Fruit fly (Drosophila melanogaster) whole organism, wandering third instar larva: Measurements from ENCODE around the gene kin17.

Experiments used
- Abd-B ChIP-seq: fragments of >200 bp; optimal IDR thresholded peaks from 2 replicates; lab custom pipeline; 2017; ENCODE audit warnings: missing biosample characterization, missing genetic modification characterization
- CG32264 ChIP-seq: fragments of 200-800 bp; sonication (Bioruptor generic); optimal IDR thresholded peaks from 2 replicates; lab custom pipeline; 2016; ENCODE audit warnings: missing biosample characterization, missing genetic modification characterization
- CG9705 ChIP-seq: fragments of 200-800 bp; sonication (Bioruptor generic); optimal IDR thresholded peaks from 2 replicates; lab custom pipeline; 2018; ENCODE audit warnings: missing biosample characterization, mild to moderate bottlenecking, missing genetic modification characterization
- CrebA ChIP-seq: fragments of 200-800 bp; sonication (Bioruptor generic); optimal IDR thresholded peaks from 2 replicates; lab custom pipeline; 2016; ENCODE audit warnings: missing biosample characterization, mild to moderate bottlenecking, missing genetic modification characterization, borderline replicate concordance
- Dfd ChIP-seq: fragments of >200 bp; optimal IDR thresholded peaks from 2 replicates; lab custom pipeline; 2017; ENCODE audit warnings: missing biosample characterization, missing genetic modification characterization
- Dif ChIP-seq: fragments of 200-275, 200-300 bp; sonication (Bioruptor generic); optimal IDR thresholded peaks from 2 replicates; lab custom pipeline; 2018; ENCODE audit warnings: missing biosample characterization, missing genetic modification characterization; ENCODE audit not compliant: partially characterized antibody
- GATAd ChIP-seq: sonication (Bioruptor generic); optimal IDR thresholded peaks from 2 replicates; lab custom pipeline; 2016; ENCODE audit warnings: missing biosample characterization, missing genetic modification characterization
- HLH106 ChIP-seq: fragments of 200-800 bp; optimal IDR thresholded peaks from 3 replicates; lab custom pipeline; 2019; ENCODE audit warnings: missing biosample characterization, mild to moderate bottlenecking, missing genetic modification characterization, moderate library complexity
- Hnf4 ChIP-seq: fragments of 200-800 bp; sonication (Bioruptor generic); optimal IDR thresholded peaks from 2 replicates; lab custom pipeline; 2016; ENCODE audit warnings: missing biosample characterization, mild to moderate bottlenecking, missing genetic modification characterization
- Hr78 ChIP-seq: fragments of >200 bp; optimal IDR thresholded peaks from 2 replicates; lab custom pipeline; 2017; ENCODE audit warnings: missing biosample characterization, missing genetic modification characterization
- Hr83 ChIP-seq: fragments of 200-300 bp; sonication (Bioruptor generic); optimal IDR thresholded peaks from 2 replicates; lab custom pipeline; 2016; ENCODE audit warnings: missing biosample characterization, mild to moderate bottlenecking, missing genetic modification characterization, moderate library complexity; ENCODE audit not compliant: poor library complexity, severe bottlenecking
- Jra ChIP-seq: sonication (Bioruptor generic); optimal IDR thresholded peaks from 2 replicates; lab custom pipeline; 2016; ENCODE audit warnings: missing biosample characterization, missing genetic modification characterization
- Mio ChIP-seq: sonication (Bioruptor generic); optimal IDR thresholded peaks from 2 replicates; lab custom pipeline; 2016; ENCODE audit warnings: missing biosample characterization, missing genetic modification characterization
- Myc ChIP-seq: fragments of >200 bp; optimal IDR thresholded peaks from 2 replicates; lab custom pipeline; 2017
- N ChIP-seq: fragments of >200 bp; optimal IDR thresholded peaks from 2 replicates; lab custom pipeline; 2018; ENCODE audit warnings: missing biosample characterization, missing external identifiers, missing genetic modification characterization
- OdsH ChIP-seq: fragments of 200-800 bp; sonication (Bioruptor generic); optimal IDR thresholded peaks from 2 replicates; lab custom pipeline; 2016; ENCODE audit warnings: missing biosample characterization, mild to moderate bottlenecking, missing genetic modification characterization
- Rel ChIP-seq, 2 experiments: fragments of 200-800 bp; sonication (Bioruptor generic) in 1 of 2; optimal IDR thresholded peaks; 2 replicates in 1 of 2; 3 replicates in 1 of 2; lab custom pipeline; 2016 to 2019; ENCODE audit warnings: mild to moderate bottlenecking in 2 of 2, missing biosample characterization in 2 of 2, missing genetic modification characterization in 2 of 2, moderate library complexity in 1 of 2
- Sp1 ChIP-seq: fragments of 200-800 bp; sonication (Bioruptor generic); optimal IDR thresholded peaks from 3 replicates; lab custom pipeline; 2019; ENCODE audit warnings: missing biosample characterization, mild to moderate bottlenecking, missing genetic modification characterization, moderate library complexity
- Vsx2 ChIP-seq: fragments of 200-300, 225-300 bp; sonication (Bioruptor generic); optimal IDR thresholded peaks from 2 replicates; lab custom pipeline; 2018; ENCODE audit warnings: missing biosample characterization, missing genetic modification characterization; ENCODE audit not compliant: partially characterized antibody
- br ChIP-seq: fragments of 200-800 bp; sonication (Bioruptor generic); optimal IDR thresholded peaks from 2 replicates; lab custom pipeline; 2016; ENCODE audit warnings: missing biosample characterization, missing genetic modification characterization
- brk ChIP-seq: fragments of 200-800 bp; sonication (Bioruptor generic); optimal IDR thresholded peaks from 2 replicates; lab custom pipeline; 2016; ENCODE audit warnings: missing biosample characterization, mild to moderate bottlenecking, missing genetic modification characterization
- dl ChIP-seq, 2 experiments: fragments of 175-275, 200-275 bp in 1 of 2; fragments of 200-275 bp in 1 of 2; sonication (Bioruptor generic); optimal IDR thresholded peaks; lab custom pipeline; 2018; ENCODE audit warnings: mild to moderate bottlenecking in 2 of 2, missing biosample characterization in 2 of 2, missing genetic modification characterization in 2 of 2, moderate library complexity in 2 of 2; ENCODE audit not compliant: partially characterized antibody in 2 of 2, insufficient read depth in 1 of 2
- dmrt93B ChIP-seq: fragments of 200-800 bp; sonication (Bioruptor generic); optimal IDR thresholded peaks from 2 replicates; lab custom pipeline; 2018; ENCODE audit warnings: missing biosample characterization, mild to moderate bottlenecking, missing genetic modification characterization
- dsf ChIP-seq: sonication (Bioruptor generic); optimal IDR thresholded peaks from 2 replicates; lab custom pipeline; 2016; ENCODE audit warnings: missing biosample characterization, missing genetic modification characterization, borderline replicate concordance
- ey ChIP-seq: fragments of 200-800 bp; sonication (Bioruptor generic); optimal IDR thresholded peaks from 2 replicates; lab custom pipeline; 2016; ENCODE audit warnings: missing biosample characterization, missing genetic modification characterization
- foxo ChIP-seq, 2 experiments: fragments of 200-800 bp; sonication (Bioruptor generic); optimal IDR thresholded peaks; 2 replicates in 1 of 2; 3 replicates in 1 of 2; lab custom pipeline; 2016 to 2017; ENCODE audit warnings: missing biosample characterization in 2 of 2, missing genetic modification characterization in 2 of 2
- fru ChIP-seq: fragments of 200-800 bp; sonication (Bioruptor generic); optimal IDR thresholded peaks from 3 replicates; lab custom pipeline; 2016; ENCODE audit warnings: missing biosample characterization, mild to moderate bottlenecking, missing genetic modification characterization
- h ChIP-seq: fragments of 200-800 bp; sonication (Bioruptor generic); optimal IDR thresholded peaks from 3 replicates; lab custom pipeline; 2016; ENCODE audit warnings: missing biosample characterization, mild to moderate bottlenecking, missing genetic modification characterization
- jim ChIP-seq: fragments of 175-275, 200-325 bp; sonication (Bioruptor generic); optimal IDR thresholded peaks from 2 replicates; lab custom pipeline; 2016; ENCODE audit warnings: missing biosample characterization, mild to moderate bottlenecking, missing genetic modification characterization
- lola ChIP-seq: fragments of >200 bp; optimal IDR thresholded peaks from 2 replicates; lab custom pipeline; 2017; ENCODE audit warnings: missing biosample characterization, missing genetic modification characterization
- pan ChIP-seq: fragments of >200 bp; optimal IDR thresholded peaks from 2 replicates; lab custom pipeline; 2017
- psq ChIP-seq: fragments of 200-800 bp; sonication (Bioruptor generic); optimal IDR thresholded peaks from 3 replicates; lab custom pipeline; 2017; ENCODE audit warnings: missing biosample characterization, mild to moderate bottlenecking, missing genetic modification characterization, moderate library complexity
- rgr ChIP-seq: fragments of 200-800 bp; sonication (Bioruptor generic); optimal IDR thresholded peaks from 3 replicates; lab custom pipeline; 2016; ENCODE audit warnings: missing biosample characterization, mild to moderate bottlenecking, missing genetic modification characterization
- sage ChIP-seq: fragments of 200-800 bp; sonication (Bioruptor generic); optimal IDR thresholded peaks from 2 replicates; lab custom pipeline; 2016; ENCODE audit warnings: missing biosample characterization, mild to moderate bottlenecking, missing genetic modification characterization
- sv ChIP-seq: fragments of 200-800 bp; sonication (Bioruptor generic); optimal IDR thresholded peaks from 3 replicates; lab custom pipeline; 2016; ENCODE audit warnings: missing biosample characterization, missing genetic modification characterization
- tai ChIP-seq: sonication (Bioruptor generic); optimal IDR thresholded peaks from 2 replicates; lab custom pipeline; 2016; ENCODE audit warnings: missing biosample characterization, missing genetic modification characterization
- usp ChIP-seq: fragments of >200 bp; optimal IDR thresholded peaks from 2 replicates; lab custom pipeline; 2017; ENCODE audit warnings: missing biosample characterization, missing genetic modification characterization
- woc ChIP-seq: sonication (Bioruptor generic); optimal IDR thresholded peaks from 2 replicates; lab custom pipeline; 2016; ENCODE audit warnings: missing biosample characterization, mild to moderate bottlenecking, missing genetic modification characterization

The kin17 gene

DNA sequence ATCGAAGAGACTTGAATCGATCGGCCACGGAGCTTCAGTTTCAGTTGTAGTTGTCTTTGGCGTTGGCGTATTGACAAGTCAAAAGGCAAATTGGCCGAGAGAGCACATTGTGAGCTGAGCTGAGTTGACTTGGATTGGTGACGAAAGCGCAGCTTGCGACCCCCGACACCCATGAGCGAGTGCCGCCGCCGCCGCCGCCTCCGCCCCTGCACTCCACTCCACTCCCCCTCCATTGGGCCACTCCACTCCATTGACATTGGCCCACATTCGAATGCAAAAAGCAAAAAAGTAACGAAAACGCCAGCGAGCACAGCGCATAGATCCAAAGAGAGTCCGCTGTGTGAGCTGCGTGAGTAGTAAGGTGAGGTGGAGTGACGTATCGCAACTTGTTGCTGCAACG, 41.2 kb downstream of the kin17 start:
- no peak for TF ChIP-seq psq (GFP tag; lab: Kevin White, UChicago)
- TF ChIP-seq dl (GFP tag; optimal IDR thresholded peaks at IDR 0.05; lab: Kevin White, UChicago; ENCODE audit: insufficient read depth in 1 of 2, partially characterized antibody in 2 of 2) = no peak
- TF ChIP-seq dsf = no peak
- no peak for TF ChIP-seq Rel (GFP tag; optimal IDR thresholded peaks at IDR 0.05; lab: Kevin White, UChicago)
- no peak for TF ChIP-seq Rel (tag; optimal IDR thresholded peaks at IDR 0.05; lab: Kevin White, UChicago)

DNA sequence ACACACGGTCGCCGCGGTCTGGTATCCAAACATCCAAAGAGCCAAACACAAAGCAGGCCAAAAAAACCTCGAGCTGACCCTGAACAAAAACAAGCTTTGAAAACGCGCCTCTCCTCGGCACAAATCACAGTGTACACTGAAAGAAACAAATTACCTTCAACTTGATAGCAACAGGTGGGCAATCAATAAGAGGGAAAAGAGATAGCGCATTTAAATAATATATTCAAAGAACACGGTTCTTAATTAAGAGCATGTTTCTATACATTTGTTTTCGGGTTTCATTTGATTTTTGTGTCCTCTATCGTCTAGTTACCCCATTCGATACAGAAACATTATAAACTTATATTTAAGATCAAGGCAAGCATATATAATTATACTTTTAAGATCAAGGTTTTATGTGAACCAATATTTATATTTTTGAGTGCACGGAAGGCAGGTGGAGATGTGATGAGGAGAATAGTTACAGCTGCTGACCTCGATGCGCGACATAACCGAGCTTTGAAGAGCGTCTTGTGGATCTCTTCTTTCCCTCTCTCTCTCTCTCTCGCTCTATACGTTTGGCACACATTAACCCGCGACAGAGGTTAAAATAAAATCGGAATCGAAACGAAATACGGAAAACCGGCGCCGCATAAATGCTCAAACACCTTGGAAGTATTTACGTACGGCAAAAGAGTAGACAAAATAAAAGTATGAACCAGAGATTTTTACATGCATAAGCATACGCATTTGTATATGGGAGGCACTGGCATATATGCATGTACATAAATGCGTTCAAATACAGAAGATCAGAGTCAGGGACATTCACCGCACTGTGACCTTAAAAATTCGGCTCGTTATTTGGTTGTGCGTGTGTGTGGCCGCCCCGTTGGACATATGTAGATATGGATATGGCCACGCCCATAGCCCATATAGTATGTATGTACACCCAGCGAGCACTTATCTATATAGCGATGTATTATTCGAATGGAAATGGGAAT, 41.9 kb downstream of the kin17 start:
- TF ChIP-seq Sp1 (GFP tag; lab: Kevin White, UChicago) = peak; percentile 60
- TF ChIP-seq br (GFP tag; lab: Kevin White, UChicago) = peak; percentile 69
- TF ChIP-seq GATAd (GFP tag; lab: Kevin White, UChicago) = no peak
- TF ChIP-seq Hr78 (GFP tag; lab: Kevin White, UChicago) = no peak
- peak; percentile 17 for TF ChIP-seq Jra
- TF ChIP-seq psq (GFP tag; lab: Kevin White, UChicago) = peak; percentile 59
- peak; percentile 25 for TF ChIP-seq Hnf4 (GFP tag; lab: Kevin White, UChicago)
- TF ChIP-seq usp (GFP tag; lab: Kevin White, UChicago) = no peak
- no peak for TF ChIP-seq Mio (GFP tag; lab: Kevin White, UChicago)
- TF ChIP-seq dl (GFP tag; optimal IDR thresholded peaks at IDR 0.05; lab: Kevin White, UChicago; ENCODE audit: insufficient read depth in 1 of 2, partially characterized antibody in 2 of 2) = no peak
- TF ChIP-seq woc = peak; percentile 55
- TF ChIP-seq Vsx2 (GFP tag; lab: Kevin White, UChicago) = no peak
- no peak for TF ChIP-seq CrebA (GFP tag; lab: Kevin White, UChicago)
- no peak for TF ChIP-seq Abd-B
- TF ChIP-seq h (GFP tag; lab: Kevin White, UChicago) = peak; percentile 76
- TF ChIP-seq OdsH (GFP tag; lab: Kevin White, UChicago) = peak; percentile 66
- TF ChIP-seq jim (GFP tag; lab: Kevin White, UChicago) = no peak
- peak; percentile 75 for TF ChIP-seq rgr (GFP tag; lab: Kevin White, UChicago)
- no peak for TF ChIP-seq tai
- peak; percentile 59 for TF ChIP-seq HLH106 (tag; lab: Kevin White, UChicago)
- TF ChIP-seq ey (GFP tag; lab: Kevin White, UChicago) = peak; percentile 72
- peak; percentile 6 for TF ChIP-seq CG9705
- TF ChIP-seq sage (GFP tag; lab: Kevin White, UChicago) = peak; percentile 19
- no peak for TF ChIP-seq N
- TF ChIP-seq Dif = peak; percentile 14
- TF ChIP-seq dsf = no peak
- TF ChIP-seq Myc (lab: Kevin White, UChicago) = no peak
- TF ChIP-seq dmrt93B (GFP tag; lab: Kevin White, UChicago) = peak; percentile 21
- no peak for TF ChIP-seq CG32264 (GFP tag; lab: Kevin White, UChicago)
- no peak for TF ChIP-seq Hr83 (GFP tag; lab: Kevin White, UChicago)
- TF ChIP-seq fru (GFP tag; lab: Kevin White, UChicago) = peak; percentile 69
- no peak for TF ChIP-seq Rel (GFP tag; optimal IDR thresholded peaks at IDR 0.05; lab: Kevin White, UChicago)
- TF ChIP-seq Rel (tag; optimal IDR thresholded peaks at IDR 0.05; lab: Kevin White, UChicago) = no peak
- peak; percentile 82 for TF ChIP-seq sv (GFP tag; lab: Kevin White, UChicago)
- TF ChIP-seq pan = no peak
- TF ChIP-seq Dfd (GFP tag; lab: Kevin White, UChicago) = no peak
- TF ChIP-seq foxo (GFP tag; optimal IDR thresholded peaks at IDR 0.05; lab: Kevin White, UChicago) = peak in 1 of 2 experiments; percentile 79
- TF ChIP-seq brk (GFP tag; lab: Kevin White, UChicago) = peak; percentile 64
- TF ChIP-seq lola (GFP tag; lab: Kevin White, UChicago) = no peak
